Worm (Caenorhabditis elegans) whole organism, young adult: ENCODE measurements around the gene F41H10.5.

ENCODE experiments used
- B0261.1 ChIP-seq: sonication (generic microtip); optimal IDR thresholded peaks from 2 replicates; lab custom pipeline; 2016; ENCODE audit warnings: mild to moderate bottlenecking, missing genetic modification characterization, moderate library complexity, missing compliant biosample characterization
- F23B12.7 ChIP-seq: sonication (generic microtip); optimal IDR thresholded peaks from 2 replicates; lab custom pipeline; 2017; ENCODE audit warnings: missing genetic modification characterization, mild to moderate bottlenecking, missing compliant biosample characterization, antibody characterized with exemption, moderate library complexity; ENCODE audit not compliant: insufficient read depth
- F33H1.4 ChIP-seq: fragments of 200-800 bp; sonication (Bioruptor generic); IDR thresholded peaks from 2 replicates; pipeline ENCODE4 v1.3.6; 2022; ENCODE audit warnings: missing genetic modification reagents, missing genetic modification characterization, missing compliant biosample characterization
- F37B4.10 ChIP-seq: fragments of 200-800 bp; sonication (Bioruptor generic); IDR thresholded peaks from 2 replicates; pipeline ENCODE4 v1.3.6; 2022; ENCODE audit warnings: missing genetic modification characterization, missing compliant biosample characterization
- F52B5.7 ChIP-seq: sonication (generic microtip); optimal IDR thresholded peaks from 2 replicates; lab custom pipeline; 2016; ENCODE audit warnings: mild to moderate bottlenecking, missing genetic modification characterization, missing compliant biosample characterization
- F57C9.4 ChIP-seq: sonication (generic microtip); optimal IDR thresholded peaks from 2 replicates; lab custom pipeline; 2017; ENCODE audit warnings: mild to moderate bottlenecking, missing genetic modification characterization, missing compliant biosample characterization
- Y95B8A.8 ChIP-seq: fragments of 200-800 bp; sonication (Bioruptor generic); IDR thresholded peaks from 2 replicates; pipeline ENCODE4 v1.3.6; 2022; ENCODE audit warnings: missing genetic modification reagents, missing genetic modification characterization, missing compliant biosample characterization
- athp-1 ChIP-seq: sonication (generic microtip); optimal IDR thresholded peaks from 2 replicates; lab custom pipeline; 2017; ENCODE audit warnings: mild to moderate bottlenecking, missing genetic modification characterization, missing compliant biosample characterization
- bed-1 ChIP-seq: fragments of 200-800 bp; sonication (Bioruptor generic); IDR thresholded peaks from 2 replicates; pipeline ENCODE4 v1.3.6; 2022; ENCODE audit warnings: missing genetic modification reagents, missing genetic modification characterization, missing compliant biosample characterization
- ceh-40 ChIP-seq: fragments of 200-800 bp; sonication (Bioruptor generic); IDR thresholded peaks from 2 replicates; pipeline ENCODE4 v1.3.6; 2022; ENCODE audit warnings: missing genetic modification characterization, missing compliant biosample characterization
- ceh-58 ChIP-seq: fragments of 200-800 bp; sonication (Bioruptor generic); IDR thresholded peaks from 2 replicates; pipeline ENCODE4 v1.3.6; 2022; ENCODE audit warnings: missing genetic modification characterization, missing compliant biosample characterization
- dox-1 ChIP-seq: fragments of 200-800 bp; sonication (Bioruptor generic); IDR thresholded peaks from 2 replicates; pipeline ENCODE4 v1.3.6; 2022; ENCODE audit warnings: missing genetic modification reagents, missing genetic modification characterization, missing compliant biosample characterization
- dpff-1 ChIP-seq: sonication (generic microtip); optimal IDR thresholded peaks from 2 replicates; lab custom pipeline; 2017; ENCODE audit warnings: mild to moderate bottlenecking, missing genetic modification characterization, missing compliant biosample characterization
- efl-1 ChIP-seq: fragments of 150-350 bp; optimal IDR thresholded peaks from 2 replicates; lab custom pipeline; 2014; ENCODE audit warnings: missing biosample characterization, missing genetic modification reagents, missing genetic modification characterization
- egl-18 ChIP-seq: fragments of 200-800 bp; sonication (Bioruptor generic); IDR thresholded peaks from 2 replicates; pipeline ENCODE4 v1.3.6; 2022; ENCODE audit warnings: missing genetic modification reagents, missing genetic modification characterization, missing compliant biosample characterization
- ets-4 ChIP-seq: fragments of 200-800 bp; sonication (Bioruptor generic); optimal IDR thresholded peaks from 2 replicates; lab custom pipeline; 2018; ENCODE audit warnings: mild to moderate bottlenecking, missing genetic modification characterization, missing compliant biosample characterization
- hrde-1 ChIP-seq: sonication (generic microtip); optimal IDR thresholded peaks from 2 replicates; lab custom pipeline; 2016; ENCODE audit warnings: missing genetic modification characterization, mild to moderate bottlenecking, missing compliant biosample characterization, moderate library complexity, missing genotype, missing genetic modification reagents, borderline replicate concordance
- hsf-1 ChIP-seq: fragments of 200-800 bp; sonication (Bioruptor generic); IDR thresholded peaks from 2 replicates; pipeline ENCODE4 v1.3.6; 2022; ENCODE audit warnings: missing genetic modification reagents, missing genetic modification characterization, missing compliant biosample characterization
- lin-26 ChIP-seq: fragments of 200-800 bp; sonication (Bioruptor generic); IDR thresholded peaks from 2 replicates; pipeline ENCODE4 v1.3.6; 2022; ENCODE audit warnings: missing genetic modification reagents, missing genetic modification characterization, missing compliant biosample characterization
- lin-54 ChIP-seq: fragments of 200-800 bp; sonication (Bioruptor generic); optimal IDR thresholded peaks from 2 replicates; lab custom pipeline; 2018; ENCODE audit warnings: mild to moderate bottlenecking, missing genetic modification characterization, missing compliant biosample characterization
- lir-1 ChIP-seq: fragments of 200-800 bp; sonication (Bioruptor generic); conservative IDR thresholded peaks from 2 replicates; pipeline ENCODE4 v1.3.6; 2022; ENCODE audit warnings: missing genetic modification reagents, missing genetic modification characterization, missing compliant biosample characterization
- lsl-1 ChIP-seq: fragments of 200-800 bp; sonication (Bioruptor generic); optimal IDR thresholded peaks from 2 replicates; lab custom pipeline; 2018; ENCODE audit warnings: mild to moderate bottlenecking, missing genetic modification characterization, moderate library complexity, missing compliant biosample characterization
- lsy-27 ChIP-seq: sonication (generic microtip); optimal IDR thresholded peaks from 2 replicates; lab custom pipeline; 2017; ENCODE audit warnings: missing genetic modification characterization, mild to moderate bottlenecking, missing compliant biosample characterization, antibody characterized with exemption, missing genotype, borderline replicate concordance; ENCODE audit not compliant: insufficient read depth
- madf-3 ChIP-seq: fragments of 200-800 bp; sonication (Bioruptor generic); IDR thresholded peaks from 2 replicates; pipeline ENCODE4 v1.3.6; 2022; ENCODE audit warnings: missing genetic modification reagents, missing genetic modification characterization, missing compliant biosample characterization
- madf-6 ChIP-seq: fragments of 200-800 bp; sonication (Bioruptor generic); IDR thresholded peaks from 2 replicates; pipeline ENCODE4 v1.3.6; 2022; ENCODE audit warnings: missing genetic modification reagents, missing genetic modification characterization, missing compliant biosample characterization
- nhr-27 ChIP-seq: fragments of 200-800 bp; sonication (Bioruptor generic); optimal IDR thresholded peaks from 2 replicates; lab custom pipeline; 2018; ENCODE audit warnings: mild to moderate bottlenecking, missing genetic modification characterization, moderate library complexity, missing compliant biosample characterization
- pbrm-1 ChIP-seq: fragments of 200-800 bp; sonication (Bioruptor generic); IDR thresholded peaks from 2 replicates; pipeline ENCODE4 v1.3.6; 2022; ENCODE audit warnings: missing genetic modification reagents, missing genetic modification characterization, missing compliant biosample characterization
- rpc-1 ChIP-seq, 2 experiments: fragments of 150-350 bp in 1 of 2; sonication (generic microtip) in 1 of 2; optimal IDR thresholded peaks; 2 replicates each; lab custom pipeline; 2014 to 2018; ENCODE audit warnings: missing biosample characterization in 1 of 2, missing genetic modification characterization in 1 of 2, missing genetic modification reagents in 1 of 2, missing genotype in 1 of 2
- snpc-1.3 ChIP-seq: sonication (generic microtip); optimal IDR thresholded peaks from 2 replicates; lab custom pipeline; 2017; ENCODE audit warnings: missing genetic modification characterization, mild to moderate bottlenecking, missing compliant biosample characterization, antibody characterized with exemption, moderate library complexity, missing genotype, missing genetic modification reagents; ENCODE audit not compliant: insufficient read depth
- snpc-4 ChIP-seq, 5 experiments: fragments of 150-350 bp in 1 of 5; sonication (generic microtip) in 4 of 5; optimal IDR thresholded peaks; 2 replicates each; lab custom pipeline; 2014 to 2018; ENCODE audit warnings: missing genetic modification characterization in 5 of 5, missing biosample characterization in 3 of 5, antibody characterized with exemption in 2 of 5, mild to moderate bottlenecking in 2 of 5, missing compliant biosample characterization in 2 of 5, missing genotype in 2 of 5, moderate library complexity in 2 of 5, missing genetic modification reagents in 1 of 5
- tbp1 ChIP-seq: fragments of 200-800 bp; sonication (Bioruptor generic); optimal IDR thresholded peaks from 2 replicates; lab custom pipeline; 2018; ENCODE audit warnings: mild to moderate bottlenecking, missing genetic modification characterization, missing compliant biosample characterization
- unc-130 ChIP-seq: sonication (generic microtip); optimal IDR thresholded peaks from 2 replicates; lab custom pipeline; 2016; ENCODE audit warnings: missing genetic modification reagents, missing genetic modification characterization, missing compliant biosample characterization
- xnd-1 ChIP-seq: sonication (generic microtip); optimal IDR thresholded peaks from 2 replicates; lab custom pipeline; 2016; ENCODE audit warnings: missing genotype, missing genetic modification reagents, missing genetic modification characterization, missing compliant biosample characterization
- ztf-25 ChIP-seq: fragments of 200-800 bp; sonication (Bioruptor generic); IDR thresholded peaks from 2 replicates; pipeline ENCODE4 v1.3.6; 2022; ENCODE audit warnings: missing genetic modification reagents, missing genetic modification characterization, missing compliant biosample characterization
- ztf-28 ChIP-seq: fragments of 200-800 bp; sonication (Bioruptor generic); IDR thresholded peaks from 2 replicates; pipeline ENCODE4 v1.3.6; 2022; ENCODE audit warnings: missing genetic modification reagents, missing genetic modification characterization, missing compliant biosample characterization

The F41H10.5 gene

DNA sequence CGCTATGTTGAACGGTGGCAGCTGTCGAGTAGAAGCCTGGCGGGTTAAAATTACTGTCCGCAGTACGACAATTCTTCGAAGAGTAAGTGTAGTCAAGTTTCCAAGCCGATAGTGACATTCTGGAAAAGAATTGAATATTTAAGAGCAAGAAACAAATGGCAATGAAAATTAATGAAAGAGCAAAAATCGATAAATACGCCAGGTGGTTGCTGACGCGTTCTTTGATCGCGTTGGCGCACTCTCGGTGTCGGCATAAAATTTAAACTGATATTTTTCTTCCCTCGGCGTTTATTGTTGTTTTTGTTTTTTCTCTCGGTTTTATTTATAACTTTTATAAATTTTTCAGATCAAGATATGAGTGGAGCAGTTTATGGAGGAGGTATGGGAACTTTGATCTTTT lies 34.0 kb downstream of the F41H10.5 start, which contains the start of the genes perm-3 and swsn-6 (continued):
- peak; percentile 70; the same call in 1 of the 2 replicates for TF ChIP-seq madf-6 (GFP tag; lab: Robert Waterston, UW)
- TF ChIP-seq F33H1.4 (GFP tag; lab: Robert Waterston, UW) = peak; percentile 65
- TF ChIP-seq F23B12.7 = peak; percentile 34
- TF ChIP-seq lin-54 (GFP tag; lab: Kevin White, UChicago) = peak; percentile 81
- no peak for TF ChIP-seq lin-26 (GFP tag; lab: Robert Waterston, UW)
- TF ChIP-seq F37B4.10 (GFP tag; lab: Robert Waterston, UW) = no peak
- no peak for TF ChIP-seq hrde-1 (tag; lab: Kevin White, UChicago)
- TF ChIP-seq lir-1 = peak; percentile 34; the same call in 1 of the 2 replicates
- no peak for TF ChIP-seq lsy-27 (tag; lab: Kevin White, UChicago)
- TF ChIP-seq madf-3 (GFP tag; lab: Robert Waterston, UW) = peak; percentile 64; the same call in 1 of the 2 replicates
- TF ChIP-seq lsl-1 (GFP tag; lab: Kevin White, UChicago) = peak; percentile 41
- peak; percentile 18 for TF ChIP-seq snpc-1.3 (tag; lab: Kevin White, UChicago)
- TF ChIP-seq dox-1 (GFP tag; lab: Robert Waterston, UW) = peak; percentile 83
- peak; percentile 16 for TF ChIP-seq efl-1
- TF ChIP-seq ztf-28 (GFP tag; lab: Robert Waterston, UW) = no peak
- TF ChIP-seq rpc-1 (optimal IDR thresholded peaks at IDR 0.05; lab: Kevin White, UChicago) = no peak
- no peak for TF ChIP-seq rpc-1 (tag; optimal IDR thresholded peaks at IDR 0.05; lab: Kevin White, UChicago)
- TF ChIP-seq bed-1 = no peak
- TF ChIP-seq xnd-1 (tag; lab: Kevin White, UChicago) = peak; percentile 21
- no peak for TF ChIP-seq ztf-25
- peak; percentile 50 for TF ChIP-seq tbp1 (GFP tag; lab: Kevin White, UChicago)
- TF ChIP-seq F52B5.7 (tag; lab: Kevin White, UChicago) = no peak

DNA sequence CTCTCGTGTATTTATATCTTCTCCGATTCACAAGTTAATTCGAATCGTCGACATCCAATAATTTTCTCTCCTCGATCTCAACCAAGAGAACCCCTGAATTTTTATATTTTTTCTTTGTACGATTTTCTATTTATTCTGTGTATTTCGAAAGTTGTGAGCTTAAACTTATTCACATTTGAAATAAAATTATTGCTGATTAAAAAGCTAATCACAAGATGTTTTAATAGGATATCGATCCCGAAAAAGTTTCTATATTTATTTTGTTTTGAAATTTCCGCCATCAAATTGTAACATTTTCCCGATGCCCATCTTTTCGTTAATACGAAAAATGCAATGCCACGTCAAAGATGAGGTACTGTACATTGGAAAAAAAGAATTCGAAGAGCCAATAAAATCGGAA lies 36.1 kb downstream of the F41H10.5 start, which contains the start of gene ZK616.3:
Gene ZK616.3 (plus strand): TSS at position 301 of the 400 bp plus-strand sequence.
- peak; percentile 10 for TF ChIP-seq snpc-4 (GFP tag; optimal IDR thresholded peaks at IDR 0.05; lab: Kevin White, UChicago)
- TF ChIP-seq snpc-4 (tag; optimal IDR thresholded peaks at IDR 0.05; lab: Kevin White, UChicago) = peak in 1 of 4 experiments; percentile 53
- no peak for TF ChIP-seq B0261.1 (tag; lab: Kevin White, UChicago)

DNA sequence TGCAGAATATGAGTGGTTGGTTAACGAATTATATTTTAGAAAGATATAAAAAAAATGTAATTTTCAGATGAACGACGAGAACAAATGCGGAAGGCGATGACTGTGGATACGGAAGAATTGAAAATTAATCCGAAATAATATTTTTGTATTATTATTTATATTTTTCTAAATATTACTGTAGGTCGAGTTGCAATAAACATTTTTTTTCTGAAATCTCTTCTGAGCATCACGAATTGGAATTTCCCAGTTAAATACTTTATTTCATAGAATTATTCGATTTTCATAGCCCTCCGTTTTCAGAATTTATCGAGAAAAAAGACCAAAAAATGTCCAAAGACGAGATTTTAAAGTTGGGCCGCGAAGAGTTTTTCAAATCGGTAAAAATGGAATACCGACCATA lies 36.8 kb downstream of the F41H10.5 start, which contains the start of gene ZK616.2:
Gene ZK616.2 (plus strand): TSS at position 301 of the 400 bp plus-strand sequence.
- TF ChIP-seq bed-1 (no peak), Y95B8A.8 (GFP tag; lab: Robert Waterston, UW) (no peak), hsf-1 (GFP tag; lab: Robert Waterston, UW) (no peak), ets-4 (GFP tag; lab: Kevin White, UChicago) (no peak), pbrm-1 (GFP tag; lab: Robert Waterston, UW) (no peak), dpff-1 (tag; lab: Kevin White, UChicago) (no peak), unc-130 (GFP tag; lab: Kevin White, UChicago) (no peak), egl-18 (GFP tag; lab: Robert Waterston, UW) (no peak), ceh-40 (no peak), efl-1 (no peak), nhr-27 (tag; lab: Kevin White, UChicago) (no peak), F57C9.4 (tag; lab: Kevin White, UChicago) (no peak), athp-1 (no peak), ceh-58 (no peak)
